Worm (Caenorhabditis elegans): Measurements from ENCODE around the gene T25D10.1.
A peak's percentile ranks its signal among the peaks of the same experiment; 100 is the strongest.

T25D10.1 gene

ce11 chrII:6403233-6403632 is at the start of gene T25D10.1:
TSS of gene T25D10.1 (plus strand) at chrII:6403401.
- TF ChIP-seq tlp-1 (tag; optimal IDR thresholded peaks at IDR 0.05) (no peak), elt-2 (tag; optimal IDR thresholded peaks at IDR 0.05) (peak; percentile 37), fkh-10 (GFP tag; optimal IDR thresholded peaks at IDR 0.05) (no peak)

ce11 chrII:6355396-6356346 is 47.5 kb upstream of the T25D10.1 start, which contains the start of gene C32D5.11:
TSS of gene C32D5.11 (minus strand) at chrII:6355446.
- TF ChIP-seq nhr-19 (GFP tag; conservative IDR thresholded peaks at IDR 0.05) (peak; percentile 72), lsy-2 (tag; optimal IDR thresholded peaks at IDR 0.05) (peak; percentile 82 to 86), nhr-77 (tag; optimal IDR thresholded peaks at IDR 0.05) (peak; percentile 72), lin-15B (tag; optimal IDR thresholded peaks at IDR 0.05) (peak; percentile 57), C16A3.4 (tag; optimal IDR thresholded peaks at IDR 0.05) (peak; percentile 90), nhr-47 (tag; optimal IDR thresholded peaks at IDR 0.05) (peak; percentile 84), efl-1 (optimal IDR thresholded peaks at IDR 0.05) (peak; percentile 57 to 75), efl-1 (GFP tag; optimal IDR thresholded peaks at IDR 0.05 in 1 of 2) (peak; percentile 72 to 97), ceh-63 (GFP tag; optimal IDR thresholded peaks at IDR 0.05) (no peak), grh-1 (GFP tag; IDR thresholded peaks at IDR 0.05) (peak; percentile 32; the same call in 1 of the 2 replicates), elt-3 (tag; optimal IDR thresholded peaks at IDR 0.05) (peak in 2 of 6 experiments; percentile 17 to 45), snpc-4 (tag; optimal IDR thresholded peaks at IDR 0.05) (peak; percentile 16), nhr-85 (tag) (peak; percentile 82), swsn-7 (tag; optimal IDR thresholded peaks at IDR 0.05) (peak; percentile 83), nhr-28 (tag; optimal IDR thresholded peaks at IDR 0.05) (no peak), snu-23 (GFP tag; optimal IDR thresholded peaks at IDR 0.05) (peak; percentile 88), C04F5.9 (tag; optimal IDR thresholded peaks at IDR 0.05) (peak; percentile 8), tlp-1 (tag; optimal IDR thresholded peaks at IDR 0.05) (no peak), fos-1 (tag; optimal IDR thresholded peaks at IDR 0.05) (peak; percentile 35), vab-15 (tag; optimal IDR thresholded peaks at IDR 0.05) (no peak), F16B12.6 (tag; optimal IDR thresholded peaks at IDR 0.05) (peak; percentile 54), jun-1 (tag; optimal IDR thresholded peaks at IDR 0.05) (peak; percentile 48), rnt-1 (tag; optimal IDR thresholded peaks at IDR 0.05) (peak; percentile 86), hlh-17 (GFP tag; optimal IDR thresholded peaks at IDR 0.05; ENCODE audit: borderline replicate concordance) (no peak), Y116A8C.19 (tag; optimal IDR thresholded peaks at IDR 0.05; ENCODE audit: borderline replicate concordance) (no peak), ceh-82 (tag; optimal IDR thresholded peaks at IDR 0.05) (peak; percentile 51 to 77 (median 70)), dpl-1 (GFP tag; optimal IDR thresholded peaks at IDR 0.05) (peak; percentile 49 to 81 (median 78)), isw-1 (GFP tag; IDR thresholded peaks at IDR 0.05) (peak; percentile 63), tbx-2 (tag; optimal IDR thresholded peaks at IDR 0.05) (peak; percentile 73), nhr-12 (tag; optimal IDR thresholded peaks at IDR 0.05) (no peak), blmp-1 (tag; optimal IDR thresholded peaks at IDR 0.05) (peak; percentile 67), fkh-10 (GFP tag; optimal IDR thresholded peaks at IDR 0.05) (no peak), mep-1 (tag; optimal IDR thresholded peaks at IDR 0.05) (peak; percentile 85), lin-14 (GFP tag; optimal IDR thresholded peaks at IDR 0.05) (peak; percentile 91), pax-3 (tag; optimal IDR thresholded peaks at IDR 0.05) (peak; percentile 17), egl-27 (tag; optimal IDR thresholded peaks at IDR 0.05) (no peak), irx-1 (tag; optimal IDR thresholded peaks at IDR 0.05) (peak; percentile 63), lin-35 (GFP tag; optimal IDR thresholded peaks at IDR 0.05) (peak; percentile 80 to 86), dsc-1 (tag; optimal IDR thresholded peaks at IDR 0.05) (peak; percentile 68), unc-62 (GFP tag; optimal IDR thresholded peaks at IDR 0.05) (no peak), ztf-4 (tag; optimal IDR thresholded peaks at IDR 0.05) (peak; percentile 63), nhr-90 (tag; optimal IDR thresholded peaks at IDR 0.05; ENCODE audit: poor library complexity) (peak; percentile 47), lin-13 (GFP tag; optimal IDR thresholded peaks at IDR 0.05) (peak; percentile 69), nhr-20 (tag; optimal IDR thresholded peaks at IDR 0.05) (peak; percentile 87), hpl-2 (GFP tag; optimal IDR thresholded peaks at IDR 0.05) (no peak), lin-39 (tag; optimal IDR thresholded peaks at IDR 0.05) (peak; percentile 12), ztf-11 (tag; optimal IDR thresholded peaks at IDR 0.05) (no peak)

All from whole organism, L1 larva.